Fruit fly (Drosophila melanogaster) whole organism, embryonic: Measurements from ENCODE around the gene Jon65Aiii.

Experiments
- CG10959 ChIP-seq: fragments of 200-800 bp; sonication (Bioruptor generic); IDR thresholded peaks from 2 replicates; pipeline ENCODE4 v1.3.6; 2022; ENCODE audit warnings: missing biosample characterization, missing genetic modification characterization
- CG11247 ChIP-seq: fragments of 200-800 bp; sonication (Bioruptor generic); IDR thresholded peaks from 2 replicates; pipeline ENCODE4 v1.3.6; 2022; ENCODE audit warnings: missing biosample characterization, missing genetic modification characterization
- CG12744 ChIP-seq: fragments of 200-800 bp; sonication (Bioruptor generic); optimal IDR thresholded peaks from 2 replicates; lab custom pipeline; 2016; ENCODE audit warnings: missing biosample characterization, missing genetic modification characterization
- CG13296 ChIP-seq: fragments of 200-800 bp; sonication (Bioruptor generic); optimal IDR thresholded peaks from 3 replicates; lab custom pipeline; 2018; ENCODE audit warnings: missing biosample characterization, mild to moderate bottlenecking, missing genetic modification characterization
- hkb ChIP-seq, 2 experiments: fragments of 200-800 bp in 1 of 2; fragments of >200 bp in 1 of 2; sonication (Bioruptor generic) in 1 of 2; IDR thresholded peaks in 1 of 2; optimal IDR thresholded peaks in 1 of 2; 2 replicates each; pipeline versions ENCODE4 v1.3.6 to Lab custom; 2017 to 2022; ENCODE audit warnings: missing biosample characterization in 1 of 2, missing genetic modification characterization in 1 of 2

DNA sequence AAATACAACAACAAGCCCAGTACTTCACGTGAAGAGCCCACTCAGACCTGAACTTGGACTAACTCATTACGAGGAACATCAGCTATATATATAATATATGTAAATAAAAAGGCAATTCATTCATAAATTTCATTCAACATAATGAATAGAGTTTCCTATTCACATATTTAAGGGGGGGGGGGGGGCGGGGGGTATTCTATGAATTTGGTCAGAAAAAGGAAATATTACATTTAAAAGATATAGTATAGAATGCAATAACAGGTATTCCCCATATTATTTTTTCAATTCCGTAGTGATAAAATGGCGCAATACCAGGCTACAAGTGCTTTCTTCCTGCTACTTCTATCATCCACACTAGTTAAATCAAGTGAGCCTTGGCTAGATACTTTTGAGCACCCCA lies 13.7 kb upstream of the Jon65Aiii start, which contains the start of gene CG6462:
- no peak for TF ChIP-seq CG11247
- no peak for TF ChIP-seq CG12744 (GFP tag; lab: Kevin White, UChicago)
- no peak for TF ChIP-seq CG13296 (GFP tag; lab: Kevin White, UChicago)
- no peak for TF ChIP-seq CG10959 (GFP tag; lab: Robert Waterston, UW)
- no peak for TF ChIP-seq hkb (optimal IDR thresholded peaks at IDR 0.05; lab: Kevin White, UChicago)
- TF ChIP-seq hkb (GFP tag; IDR thresholded peaks at IDR 0.05; lab: Robert Waterston, UW), result no peak
